Worm (Caenorhabditis elegans): ENCODE data around the gene K08H10.10.

DNA sequence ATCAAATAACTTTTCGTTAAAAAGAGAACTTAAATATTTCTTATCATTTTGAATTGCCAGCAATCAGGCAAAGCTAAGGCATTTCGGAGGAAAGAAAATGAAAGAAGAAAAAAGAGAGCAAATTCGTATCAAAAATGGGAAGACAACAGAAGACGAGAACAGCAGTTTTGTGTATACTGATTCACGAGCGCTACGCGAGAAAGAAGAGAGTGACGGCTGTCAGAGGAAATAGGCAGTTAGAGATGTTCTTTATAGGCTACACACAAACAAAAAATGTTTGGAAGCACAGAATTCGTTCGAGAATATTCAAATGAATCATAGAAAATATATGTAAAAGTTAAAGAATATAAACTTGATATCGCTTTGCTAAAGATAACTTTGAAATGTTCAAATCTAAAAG lies 16.0 kb upstream of the K08H10.10 start:
- TF ChIP-seq zip-5 (tag; optimal IDR thresholded peaks at IDR 0.05) (no peak), unc-86 (tag; optimal IDR thresholded peaks at IDR 0.05) (no peak), ztf-16 (tag; optimal IDR thresholded peaks at IDR 0.05) (no peak), unc-55 (GFP tag; optimal IDR thresholded peaks at IDR 0.05) (no peak), pag-3 (tag; optimal IDR thresholded peaks at IDR 0.05; ENCODE audit: borderline replicate concordance) (no peak), ceh-9 (tag; optimal IDR thresholded peaks at IDR 0.05) (no peak), pha-4 (tag; optimal IDR thresholded peaks at IDR 0.05) (no peak), odd-2 (tag; optimal IDR thresholded peaks at IDR 0.05) (no peak), ceh-2 (tag; optimal IDR thresholded peaks at IDR 0.05) (no peak)

Measured in whole organism, late embryonic.